Worm (Caenorhabditis elegans) whole organism, young adult: ENCODE results near the gene fbxa-215.

Source experiments
- C06A6.2 ChIP-seq: fragments of 200-800 bp; sonication (Bioruptor generic); conservative IDR thresholded peaks from 2 replicates; pipeline ENCODE4 v1.3.6; 2022; ENCODE audit warnings: missing genetic modification characterization, missing compliant biosample characterization
- F22D6.2 ChIP-seq: sonication (generic microtip); optimal IDR thresholded peaks from 2 replicates; lab custom pipeline; 2016; ENCODE audit warnings: mild to moderate bottlenecking, missing genetic modification characterization, missing compliant biosample characterization
- F23B12.7 ChIP-seq: sonication (generic microtip); optimal IDR thresholded peaks from 2 replicates; lab custom pipeline; 2017; ENCODE audit warnings: missing genetic modification characterization, mild to moderate bottlenecking, missing compliant biosample characterization, antibody characterized with exemption, moderate library complexity; ENCODE audit not compliant: insufficient read depth
- F49E8.2 ChIP-seq: sonication (generic microtip); optimal IDR thresholded peaks from 3 replicates; lab custom pipeline; 2017; ENCODE audit warnings: missing genetic modification characterization, mild to moderate bottlenecking, missing compliant biosample characterization, antibody characterized with exemption, moderate library complexity; ENCODE audit not compliant: insufficient read depth
- F52B5.7 ChIP-seq: sonication (generic microtip); optimal IDR thresholded peaks from 2 replicates; lab custom pipeline; 2016; ENCODE audit warnings: mild to moderate bottlenecking, missing genetic modification characterization, missing compliant biosample characterization
- F55B11.4 ChIP-seq: sonication (generic microtip); optimal IDR thresholded peaks from 2 replicates; lab custom pipeline; 2016; ENCODE audit warnings: missing compliant biosample characterization, missing genetic modification characterization, borderline replicate concordance; ENCODE audit not compliant: insufficient read depth
- T26A5.8 ChIP-seq: sonication (generic microtip); optimal IDR thresholded peaks from 2 replicates; lab custom pipeline; 2016; ENCODE audit warnings: missing genetic modification characterization, missing compliant biosample characterization
- Y53F4B.3 ChIP-seq: fragments of 200-800 bp; sonication (Bioruptor generic); IDR thresholded peaks from 2 replicates; pipeline ENCODE4 v1.3.6; 2022; ENCODE audit warnings: missing genetic modification reagents, missing genetic modification characterization, missing compliant biosample characterization
- Y53G8AR.9 ChIP-seq: fragments of 200-800 bp; sonication (Bioruptor generic); conservative IDR thresholded peaks from 2 replicates; pipeline ENCODE4 v1.3.6; 2022; ENCODE audit warnings: missing genetic modification reagents, missing genetic modification characterization, missing compliant biosample characterization
- Y56A3A.18 ChIP-seq: fragments of 200-800 bp; sonication (Bioruptor generic); IDR thresholded peaks from 2 replicates; pipeline ENCODE4 v1.3.6; 2022; ENCODE audit warnings: missing genetic modification reagents, missing genetic modification characterization, missing compliant biosample characterization
- Y79H2A.3 ChIP-seq: fragments of 200-800 bp; sonication (Bioruptor generic); conservative IDR thresholded peaks from 2 replicates; pipeline ENCODE4 v1.3.6; 2022; ENCODE audit warnings: missing genetic modification reagents, missing genetic modification characterization, missing compliant biosample characterization
- aptf-3 ChIP-seq: fragments of 200-800 bp; sonication (Bioruptor generic); IDR thresholded peaks from 2 replicates; pipeline ENCODE4 v1.3.6; 2022; ENCODE audit warnings: missing genetic modification characterization, missing compliant biosample characterization
- attf-5 ChIP-seq: fragments of 200-800 bp; sonication (Bioruptor generic); optimal IDR thresholded peaks from 2 replicates; lab custom pipeline; 2018; ENCODE audit warnings: mild to moderate bottlenecking, missing genetic modification characterization, missing compliant biosample characterization
- attf-6 ChIP-seq: fragments of 200-800 bp; sonication (Bioruptor generic); IDR thresholded peaks from 2 replicates; pipeline ENCODE4 v1.3.6; 2022; ENCODE audit warnings: missing genetic modification reagents, missing genetic modification characterization, missing compliant biosample characterization
- bed-1 ChIP-seq: fragments of 200-800 bp; sonication (Bioruptor generic); IDR thresholded peaks from 2 replicates; pipeline ENCODE4 v1.3.6; 2022; ENCODE audit warnings: missing genetic modification reagents, missing genetic modification characterization, missing compliant biosample characterization
- chd-7 ChIP-seq: sonication (generic microtip); optimal IDR thresholded peaks from 2 replicates; lab custom pipeline; 2016; ENCODE audit warnings: mild to moderate bottlenecking, missing genetic modification characterization, moderate library complexity, missing compliant biosample characterization
- die-1 ChIP-seq: sonication (generic microtip); optimal IDR thresholded peaks from 2 replicates; lab custom pipeline; 2016; ENCODE audit warnings: missing genotype, mild to moderate bottlenecking, missing genetic modification characterization, missing compliant biosample characterization
- dox-1 ChIP-seq: fragments of 200-800 bp; sonication (Bioruptor generic); IDR thresholded peaks from 2 replicates; pipeline ENCODE4 v1.3.6; 2022; ENCODE audit warnings: missing genetic modification reagents, missing genetic modification characterization, missing compliant biosample characterization
- dpl-1 ChIP-seq: fragments of 150-350 bp; optimal IDR thresholded peaks from 2 replicates; lab custom pipeline; 2014; ENCODE audit warnings: missing biosample characterization, missing genetic modification reagents, missing genetic modification characterization
- egrh-3 ChIP-seq: fragments of 200-800 bp; sonication (Bioruptor generic); IDR thresholded peaks from 2 replicates; pipeline ENCODE4 v1.3.6; 2022; ENCODE audit warnings: missing genetic modification reagents, missing genetic modification characterization, missing compliant biosample characterization
- ets-4 ChIP-seq: fragments of 200-800 bp; sonication (Bioruptor generic); optimal IDR thresholded peaks from 2 replicates; lab custom pipeline; 2018; ENCODE audit warnings: mild to moderate bottlenecking, missing genetic modification characterization, missing compliant biosample characterization
- him-1 ChIP-seq: sonication (generic microtip); optimal IDR thresholded peaks from 2 replicates; lab custom pipeline; 2016; ENCODE audit warnings: missing genotype, missing genetic modification reagents, missing genetic modification characterization, missing compliant biosample characterization
- hlh-26 ChIP-seq: fragments of 200-800 bp; sonication (Bioruptor generic); conservative IDR thresholded peaks from 2 replicates; pipeline ENCODE4 v1.3.6; 2022; ENCODE audit warnings: missing genetic modification reagents, missing genetic modification characterization, missing compliant biosample characterization
- let-526 ChIP-seq: fragments of 200-800 bp; sonication (Bioruptor generic); IDR thresholded peaks from 2 replicates; pipeline ENCODE4 v1.3.6; 2022; ENCODE audit warnings: missing genetic modification reagents, missing genetic modification characterization, missing compliant biosample characterization
- let-607 ChIP-seq, 2 experiments: fragments of 200-800 bp in 1 of 2; sonication (Bioruptor generic) in 1 of 2; sonication (generic microtip) in 1 of 2; optimal IDR thresholded peaks; 2 replicates each; lab custom pipeline; 2016 to 2018; ENCODE audit warnings: mild to moderate bottlenecking in 2 of 2, missing compliant biosample characterization in 2 of 2, missing genetic modification characterization in 2 of 2, moderate library complexity in 2 of 2, missing genotype in 1 of 2
- lsy-27 ChIP-seq: sonication (generic microtip); optimal IDR thresholded peaks from 2 replicates; lab custom pipeline; 2017; ENCODE audit warnings: missing genetic modification characterization, mild to moderate bottlenecking, missing compliant biosample characterization, antibody characterized with exemption, missing genotype, borderline replicate concordance; ENCODE audit not compliant: insufficient read depth
- madf-10 ChIP-seq: sonication (generic microtip); optimal IDR thresholded peaks from 2 replicates; lab custom pipeline; 2016; ENCODE audit warnings: mild to moderate bottlenecking, missing genetic modification characterization, missing compliant biosample characterization
- madf-6 ChIP-seq: fragments of 200-800 bp; sonication (Bioruptor generic); IDR thresholded peaks from 2 replicates; pipeline ENCODE4 v1.3.6; 2022; ENCODE audit warnings: missing genetic modification reagents, missing genetic modification characterization, missing compliant biosample characterization
- mel-28 ChIP-seq: sonication (generic microtip); optimal IDR thresholded peaks from 2 replicates; lab custom pipeline; 2016; ENCODE audit warnings: borderline replicate concordance, mild to moderate bottlenecking, missing genetic modification characterization, missing compliant biosample characterization
- nfya-2 ChIP-seq: fragments of 200-800 bp; sonication (Bioruptor generic); IDR thresholded peaks from 2 replicates; pipeline ENCODE4 v1.3.6; 2022; ENCODE audit warnings: missing genetic modification reagents, missing genetic modification characterization, missing compliant biosample characterization
- nhr-80 ChIP-seq: sonication (generic microtip); optimal IDR thresholded peaks from 2 replicates; lab custom pipeline; 2016; ENCODE audit warnings: missing genetic modification characterization, missing compliant biosample characterization
- pha-4 ChIP-seq: fragments of 150-350 bp; sonication (generic microtip); optimal IDR thresholded peaks from 2 replicates; lab custom pipeline; 2014; ENCODE audit warnings: missing biosample characterization, missing genetic modification reagents, missing genetic modification characterization
- rec-8 ChIP-seq, 2 experiments: sonication (generic microtip); optimal IDR thresholded peaks; 2 replicates each; lab custom pipeline; 2016; ENCODE audit warnings: mild to moderate bottlenecking in 2 of 2, missing genetic modification characterization in 2 of 2, missing genetic modification reagents in 2 of 2, missing genotype in 2 of 2, missing biosample characterization in 1 of 2, missing compliant biosample characterization in 1 of 2, moderate library complexity in 1 of 2
- repo-1 ChIP-seq: sonication (generic microtip); optimal IDR thresholded peaks from 2 replicates; lab custom pipeline; 2017; ENCODE audit warnings: mild to moderate bottlenecking, missing genetic modification characterization, missing compliant biosample characterization
- sdz-38 ChIP-seq: sonication (generic microtip); optimal IDR thresholded peaks from 2 replicates; lab custom pipeline; 2016; ENCODE audit warnings: missing genotype, missing genetic modification characterization, missing compliant biosample characterization
- snpc-3.4 ChIP-seq: sonication (generic microtip); optimal IDR thresholded peaks from 2 replicates; lab custom pipeline; 2017; ENCODE audit warnings: missing genetic modification characterization, mild to moderate bottlenecking, missing compliant biosample characterization, antibody characterized with exemption, moderate library complexity, missing genotype, missing genetic modification reagents
- somi-1 ChIP-seq: fragments of 200-800 bp; sonication (Bioruptor generic); optimal IDR thresholded peaks from 2 replicates; lab custom pipeline; 2018; ENCODE audit warnings: mild to moderate bottlenecking, missing genetic modification characterization, missing compliant biosample characterization
- unc-62 ChIP-seq: fragments of 150-350 bp; optimal IDR thresholded peaks from 2 replicates; lab custom pipeline; 2014; ENCODE audit warnings: missing biosample characterization, missing genetic modification reagents, missing genetic modification characterization
- zfh-2 ChIP-seq: fragments of 200-800 bp; sonication (Bioruptor generic); conservative IDR thresholded peaks from 2 replicates; pipeline ENCODE4 v1.3.6; 2022; ENCODE audit warnings: missing genetic modification reagents, missing genetic modification characterization, missing compliant biosample characterization
- zim-3 ChIP-seq: sonication (generic microtip); optimal IDR thresholded peaks from 2 replicates; lab custom pipeline; 2017; ENCODE audit warnings: mild to moderate bottlenecking, missing genetic modification characterization, moderate library complexity, missing compliant biosample characterization
- ztf-25 ChIP-seq: fragments of 200-800 bp; sonication (Bioruptor generic); IDR thresholded peaks from 2 replicates; pipeline ENCODE4 v1.3.6; 2022; ENCODE audit warnings: missing genetic modification reagents, missing genetic modification characterization, missing compliant biosample characterization
- ztf-3 ChIP-seq: fragments of 200-800 bp; sonication (Bioruptor generic); optimal IDR thresholded peaks from 2 replicates; lab custom pipeline; 2018; ENCODE audit warnings: mild to moderate bottlenecking, missing genetic modification characterization, missing compliant biosample characterization

fbxa-215 gene

ce11 chrIV:13707894-13708293, 41.2 kb upstream of the fbxa-215 start:
- no peak for TF ChIP-seq zfh-2
- no peak for TF ChIP-seq repo-1 (tag; lab: Kevin White, UChicago)
- peak; percentile 78 for TF ChIP-seq nhr-80 (tag; lab: Kevin White, UChicago)
- peak; percentile 45 to 46 for TF ChIP-seq let-607 (tag; optimal IDR thresholded peaks at IDR 0.05; lab: Kevin White, UChicago)
- TF ChIP-seq madf-6 (GFP tag; lab: Robert Waterston, UW) = no peak
- TF ChIP-seq unc-62 = peak; percentile 68

- TF ChIP-seq let-526 (GFP tag; lab: Robert Waterston, UW) (no peak), C06A6.2 (GFP tag; lab: Robert Waterston, UW) (no peak), attf-5 (GFP tag; lab: Kevin White, UChicago) (no peak), him-1 (tag; lab: Kevin White, UChicago) (no peak), unc-62 (peak; percentile 94)
These were observed 37.2 kb upstream of the fbxa-215 start, which contains the start of gene tlp-1 for ce11 chrIV:13703828-13704425. TSS of gene tlp-1 (minus strand) at chrIV:13704082.

ce11 chrIV:13702681-13703080, 36.0 kb upstream of the fbxa-215 start:
- TF ChIP-seq F22D6.2 (tag; lab: Kevin White, UChicago) = no peak
- TF ChIP-seq Y53G8AR.9 = no peak
- no peak for TF ChIP-seq F23B12.7 (tag; lab: Kevin White, UChicago)
- no peak for TF ChIP-seq egrh-3 (GFP tag; lab: Robert Waterston, UW)
- TF ChIP-seq mel-28 (tag; lab: Kevin White, UChicago) = no peak
- no peak for TF ChIP-seq F52B5.7 (tag; lab: Kevin White, UChicago)
- no peak for TF ChIP-seq C06A6.2 (GFP tag; lab: Robert Waterston, UW)
- TF ChIP-seq F49E8.2 = no peak
- TF ChIP-seq ztf-3 (GFP tag; lab: Kevin White, UChicago) = no peak
- no peak for TF ChIP-seq zim-3 (tag; lab: Kevin White, UChicago)
- no peak for TF ChIP-seq rec-8 (tag; optimal IDR thresholded peaks at IDR 0.05; lab: Kevin White, UChicago)
- TF ChIP-seq F55B11.4 (tag; lab: Kevin White, UChicago) = no peak
- TF ChIP-seq T26A5.8 (tag; lab: Kevin White, UChicago) = no peak
- TF ChIP-seq ztf-25 (GFP tag; lab: Robert Waterston, UW) = no peak
- no peak for TF ChIP-seq nfya-2 (GFP tag; lab: Robert Waterston, UW)
- no peak for TF ChIP-seq sdz-38 (tag; lab: Kevin White, UChicago)
- TF ChIP-seq lsy-27 (tag; lab: Kevin White, UChicago) = no peak

- TF ChIP-seq ets-4 (GFP tag; lab: Kevin White, UChicago) = no peak
- TF ChIP-seq madf-10 (tag; lab: Kevin White, UChicago) = peak; percentile 50
- TF ChIP-seq pha-4 (tag; lab: Kevin White, UChicago) = no peak
- TF ChIP-seq bed-1 (GFP tag; lab: Robert Waterston, UW) = no peak
- TF ChIP-seq somi-1 (GFP tag; lab: Kevin White, UChicago) = no peak
- TF ChIP-seq Y79H2A.3 (GFP tag; lab: Robert Waterston, UW) = no peak
- TF ChIP-seq Y56A3A.18 (GFP tag; lab: Robert Waterston, UW) = 0 out of 2 replicates have a peak, but pooled peaks have one; percentile 14
- TF ChIP-seq Y53G8AR.9 = no peak
- TF ChIP-seq nhr-80 (tag; lab: Kevin White, UChicago) = no peak
- peak; percentile 51; the same call in 1 of the 2 replicates for TF ChIP-seq madf-6 (GFP tag; lab: Robert Waterston, UW)
- TF ChIP-seq dpl-1 (GFP tag; lab: Kevin White, UChicago) = no peak
- TF ChIP-seq chd-7 (tag; lab: Kevin White, UChicago) = peak; percentile 64
- peak; percentile 47 for TF ChIP-seq F52B5.7 (tag; lab: Kevin White, UChicago)
- 0 out of 2 replicates have a peak, but pooled peaks have one; percentile 16 for TF ChIP-seq dox-1 (GFP tag; lab: Robert Waterston, UW)
- peak; percentile 60 for TF ChIP-seq snpc-3.4
- TF ChIP-seq die-1 = peak; percentile 76
- TF ChIP-seq attf-6 (GFP tag; lab: Robert Waterston, UW) = peak; percentile 95
- no peak for TF ChIP-seq hlh-26
- no peak for TF ChIP-seq aptf-3 (GFP tag; lab: Robert Waterston, UW)
- TF ChIP-seq Y53F4B.3 (GFP tag; lab: Robert Waterston, UW) = 0 out of 2 replicates have a peak, but pooled peaks have one; percentile 7
- peak; percentile 31 for TF ChIP-seq zim-3 (tag; lab: Kevin White, UChicago)
These were observed 34.8 kb upstream of the fbxa-215 start for ce11 chrIV:13701472-13701871.
